Fruit fly (Drosophila melanogaster): Measurements from ENCODE around the gene bc10.

Gene bc10

dm6 chr3L:5554377-5554776 is 10.7 kb upstream of the bc10 start (continued):
- TF ChIP-seq prd (optimal IDR thresholded peaks at IDR 0.05) = no peak
- TF ChIP-seq prd (GFP tag; IDR thresholded peaks at IDR 0.05) = peak; percentile 77
- TF ChIP-seq CG32532 (GFP tag; IDR thresholded peaks at IDR 0.05) = peak; percentile 70
- peak; percentile 56; the same call in 1 of the 3 replicates for TF ChIP-seq CG11695 (GFP tag; IDR thresholded peaks at IDR 0.05)
- TF ChIP-seq Med (GFP tag) = peak; percentile 79
- TF ChIP-seq CG14667 (GFP tag; IDR thresholded peaks at IDR 0.05) = peak; percentile 71
- TF ChIP-seq exex (tag; optimal IDR thresholded peaks at IDR 0.05) = no peak
- TF ChIP-seq row (GFP tag; IDR thresholded peaks at IDR 0.05) = peak; percentile 73
- TF ChIP-seq trem (tag; optimal IDR thresholded peaks at IDR 0.05) = no peak
- peak; percentile 55; the same call in 1 of the 2 replicates for TF ChIP-seq ara (GFP tag; IDR thresholded peaks at IDR 0.05)
- TF ChIP-seq CG16779 (GFP tag; IDR thresholded peaks at IDR 0.05) = no peak
- TF ChIP-seq sob (GFP tag; IDR thresholded peaks at IDR 0.05) = peak; percentile 78
- TF ChIP-seq Kr (GFP tag; optimal IDR thresholded peaks at IDR 0.05) = no peak
- TF ChIP-seq Dek (tag; optimal IDR thresholded peaks at IDR 0.05) = peak; percentile 38
- peak; percentile 46 for TF ChIP-seq dmrt99B (tag; optimal IDR thresholded peaks at IDR 0.05)
- TF ChIP-seq Abd-B (GFP tag; optimal IDR thresholded peaks at IDR 0.05) = peak; percentile 65
- TF ChIP-seq rib (GFP tag; IDR thresholded peaks at IDR 0.05) = no peak
- TF ChIP-seq tup (GFP tag; optimal IDR thresholded peaks at IDR 0.05) = no peak
- TF ChIP-seq grau (tag; optimal IDR thresholded peaks at IDR 0.05) = peak; percentile 63
- TF ChIP-seq wdn (GFP tag; IDR thresholded peaks at IDR 0.05) = 0 out of 2 replicates have a peak, but pooled peaks have one; percentile 12
- no peak; the same call in none of the 2 replicates for TF ChIP-seq CG32772 (GFP tag; IDR thresholded peaks at IDR 0.05)
- TF ChIP-seq H2.0 (GFP tag; IDR thresholded peaks at IDR 0.05) = peak; percentile 65
- TF ChIP-seq Mrtf (GFP tag; IDR thresholded peaks at IDR 0.05) = peak; percentile 65; the same call in 1 of the 3 replicates
- no peak for TF ChIP-seq otp (GFP tag; IDR thresholded peaks at IDR 0.05)
- no peak for TF ChIP-seq CG10565 (GFP tag; optimal IDR thresholded peaks at IDR 0.05)
- TF ChIP-seq Elba2 (GFP tag; optimal IDR thresholded peaks at IDR 0.05) = no peak
- no peak for TF ChIP-seq eyg (GFP tag; optimal IDR thresholded peaks at IDR 0.05)
- TF ChIP-seq CG2120 (GFP tag; optimal IDR thresholded peaks at IDR 0.05) = peak; percentile 56
- TF ChIP-seq CG10147 (GFP tag; optimal IDR thresholded peaks at IDR 0.05) = peak; percentile 60
- peak; percentile 28; the same call in 1 of the 2 replicates for TF ChIP-seq klu (GFP tag; IDR thresholded peaks at IDR 0.05)
- peak; percentile 49; the same call in 1 of the 2 replicates for TF ChIP-seq ttk (GFP tag; IDR thresholded peaks at IDR 0.05)
- peak; percentile 55 for TF ChIP-seq CG30403 (GFP tag; optimal IDR thresholded peaks at IDR 0.05)
- peak; percentile 43 for TF ChIP-seq Hmr (GFP tag; optimal IDR thresholded peaks at IDR 0.05)
- TF ChIP-seq repo (GFP tag; optimal IDR thresholded peaks at IDR 0.05) = no peak
- peak in 1 of 2 experiments; percentile 3 for TF ChIP-seq Pdp1 (GFP tag; optimal IDR thresholded peaks at IDR 0.05)
- TF ChIP-seq CG15514 (GFP tag; optimal IDR thresholded peaks at IDR 0.05) = peak; percentile 6
- peak; percentile 51 for TF ChIP-seq HHEX (GFP tag; optimal IDR thresholded peaks at IDR 0.05)
- peak; percentile 46 for TF ChIP-seq sd (tag; optimal IDR thresholded peaks at IDR 0.05)
- peak; percentile 56 for TF ChIP-seq lilli (GFP tag; optimal IDR thresholded peaks at IDR 0.05)
- TF ChIP-seq Ravus (GFP tag; IDR thresholded peaks at IDR 0.05) = peak; percentile 20; the same call in 1 of the 2 replicates
- no peak for TF ChIP-seq jigr1 (GFP tag; IDR thresholded peaks at IDR 0.05)
- TF ChIP-seq CG15073 (GFP tag; optimal IDR thresholded peaks at IDR 0.05) = no peak
- TF ChIP-seq CG11093 (GFP tag; IDR thresholded peaks at IDR 0.05) = peak; percentile 49; the same call in 1 of the 3 replicates
- TF ChIP-seq nerfin-1 (tag; optimal IDR thresholded peaks at IDR 0.05) = no peak
- TF ChIP-seq Hey (tag; optimal IDR thresholded peaks at IDR 0.05) = no peak
- TF ChIP-seq C15 (GFP tag; IDR thresholded peaks at IDR 0.05) = 0 out of 3 replicates have a peak, but pooled peaks have one; percentile 35
- TF ChIP-seq CG6175 (GFP tag; IDR thresholded peaks at IDR 0.05) = no peak
- TF ChIP-seq CG15269 (tag; optimal IDR thresholded peaks at IDR 0.05) = peak; percentile 82
- TF ChIP-seq CG6813 (GFP tag; optimal IDR thresholded peaks at IDR 0.05) = peak; percentile 25
- TF ChIP-seq CG33213 (GFP tag; optimal IDR thresholded peaks at IDR 0.05) = no peak
- TF ChIP-seq p53 (GFP tag; optimal IDR thresholded peaks at IDR 0.05) = no peak
- TF ChIP-seq sens (GFP tag) = peak; percentile 56
